Worm (Caenorhabditis elegans) whole organism, mixed stage, embryonic: ENCODE data around the gene piga-1.

Source experiments
- blmp-1 ChIP-seq: fragments of 150-350 bp; optimal IDR thresholded peaks from 2 replicates; lab custom pipeline; 2014; ENCODE audit warnings: missing biosample characterization, missing genetic modification characterization
- elt-3 ChIP-seq: fragments of 150-350 bp; optimal IDR thresholded peaks from 2 replicates; lab custom pipeline; 2014; ENCODE audit warnings: missing biosample characterization, missing genetic modification characterization
- hlh-1 ChIP-seq: fragments of 150-350 bp; optimal IDR thresholded peaks from 2 replicates; lab custom pipeline; 2014; ENCODE audit warnings: missing biosample characterization, missing genetic modification reagents, missing genetic modification characterization
- lsy-2 ChIP-seq: fragments of 150-350 bp; optimal IDR thresholded peaks from 2 replicates; lab custom pipeline; 2014; ENCODE audit warnings: missing biosample characterization, missing genetic modification characterization
- mab-5 ChIP-seq: fragments of 150-350 bp; optimal IDR thresholded peaks from 2 replicates; lab custom pipeline; 2014; ENCODE audit warnings: missing biosample characterization, missing genetic modification characterization
- nhr-12 ChIP-seq: fragments of 150-350 bp; optimal IDR thresholded peaks from 2 replicates; lab custom pipeline; 2014; ENCODE audit warnings: missing biosample characterization, missing genetic modification characterization
- nhr-2 ChIP-seq: fragments of 150-350 bp; optimal IDR thresholded peaks from 2 replicates; lab custom pipeline; 2014; ENCODE audit warnings: missing biosample characterization, missing genetic modification characterization
- nhr-237 ChIP-seq: fragments of 150-350 bp; optimal IDR thresholded peaks from 2 replicates; lab custom pipeline; 2014; ENCODE audit warnings: missing biosample characterization, missing genetic modification characterization
- snpc-4 ChIP-seq: fragments of 150-350 bp; optimal IDR thresholded peaks from 2 replicates; lab custom pipeline; 2014; ENCODE audit warnings: missing biosample characterization, missing genetic modification characterization
- sptf-1 ChIP-seq: sonication (generic microtip); optimal IDR thresholded peaks from 2 replicates; lab custom pipeline; 2017; ENCODE audit warnings: mild to moderate bottlenecking, missing genetic modification characterization, moderate library complexity, missing compliant biosample characterization
- unc-39 ChIP-seq: fragments of 150-350 bp; optimal IDR thresholded peaks from 2 replicates; lab custom pipeline; 2014; ENCODE audit warnings: missing biosample characterization, missing genetic modification characterization
- unc-62 ChIP-seq: fragments of 150-350 bp; optimal IDR thresholded peaks from 2 replicates; lab custom pipeline; 2014; ENCODE audit warnings: missing biosample characterization, missing genetic modification reagents, missing genetic modification characterization
- ztf-11 ChIP-seq: fragments of 150-350 bp; optimal IDR thresholded peaks from 2 replicates; lab custom pipeline; 2014; ENCODE audit warnings: missing biosample characterization, missing genetic modification characterization

DNA sequence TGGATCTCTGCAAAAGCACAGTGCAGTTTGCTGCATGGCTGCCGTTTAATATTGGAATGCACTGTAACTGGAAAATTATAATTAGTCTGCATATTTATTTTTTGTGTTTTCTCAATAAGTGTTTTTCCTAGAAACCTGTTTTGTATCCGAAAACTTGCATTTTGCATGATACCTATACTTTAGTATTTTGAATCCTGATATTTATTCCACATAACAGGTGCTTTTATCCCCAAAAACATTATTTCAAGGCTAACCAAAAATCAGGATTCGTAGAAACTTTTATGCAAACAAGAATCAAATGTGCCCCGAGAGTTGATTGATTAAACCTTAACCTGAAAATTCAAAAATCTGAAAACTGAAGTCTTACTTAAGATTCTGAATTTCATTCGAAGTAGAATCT, 50.9 kb downstream of the piga-1 start:
- TF ChIP-seq snpc-4 (no peak), sptf-1 (tag; lab: Kevin White, UChicago) (no peak), hlh-1 (tag; lab: Kevin White, UChicago) (no peak), nhr-2 (tag; lab: Kevin White, UChicago) (no peak), nhr-237 (tag; lab: Kevin White, UChicago) (no peak), elt-3 (tag; lab: Kevin White, UChicago) (no peak), ztf-11 (no peak), unc-39 (tag; lab: Kevin White, UChicago) (no peak), blmp-1 (tag; lab: Kevin White, UChicago) (no peak), nhr-12 (tag; lab: Kevin White, UChicago) (no peak), unc-62 (no peak), mab-5 (tag; lab: Kevin White, UChicago) (no peak), lsy-2 (no peak)
